Fruit fly (Drosophila melanogaster) whole organism, embryonic: Measurements from ENCODE around the gene 5-HT2B.

Source experiments
- Asciz ChIP-seq: fragments of 200-800 bp; sonication (Bioruptor generic); optimal IDR thresholded peaks from 2 replicates; lab custom pipeline; 2017; ENCODE audit warnings: missing biosample characterization, mild to moderate bottlenecking, missing genetic modification characterization, missing genetic modification reagents
- Blimp-1 ChIP-seq: fragments of 200-800 bp; sonication (Bioruptor generic); optimal IDR thresholded peaks from 3 replicates; lab custom pipeline; 2018; ENCODE audit warnings: missing biosample characterization, missing genetic modification characterization, mild to moderate bottlenecking, moderate library complexity, missing genetic modification reagents
- CG10209 ChIP-seq: fragments of 200-800 bp; sonication (Bioruptor generic); optimal IDR thresholded peaks from 3 replicates; lab custom pipeline; 2017; ENCODE audit warnings: missing biosample characterization, mild to moderate bottlenecking, missing genetic modification characterization, missing genetic modification reagents
- CG1024 ChIP-seq: fragments of 200-800 bp; sonication (Bioruptor generic); IDR thresholded peaks from 2 replicates; pipeline ENCODE4 v1.3.6; 2022; ENCODE audit warnings: missing biosample characterization, missing genetic modification characterization
- CG11456 ChIP-seq: fragments of 200-800 bp; sonication (Bioruptor generic); IDR thresholded peaks from 3 replicates; pipeline ENCODE4 v1.3.6; 2022; ENCODE audit warnings: missing biosample characterization, missing genetic modification characterization
- CG1233 ChIP-seq: fragments of 200-800 bp; sonication (Bioruptor generic); optimal IDR thresholded peaks from 4 replicates; lab custom pipeline; 2018; ENCODE audit warnings: missing biosample characterization, mild to moderate bottlenecking, missing genetic modification characterization
- CG13287 ChIP-seq: fragments of 200-800 bp; sonication (Bioruptor generic); IDR thresholded peaks from 2 replicates; pipeline ENCODE4 v1.3.6; 2022; ENCODE audit warnings: missing biosample characterization, missing genetic modification characterization; ENCODE audit not compliant: partially characterized antibody
- CG15696 ChIP-seq: fragments of 200-800 bp; sonication (Bioruptor generic); optimal IDR thresholded peaks from 2 replicates; lab custom pipeline; 2019; ENCODE audit warnings: missing biosample characterization, mild to moderate bottlenecking, missing genetic modification characterization, moderate library complexity
- CG1603 ChIP-seq: fragments of 200-800 bp; sonication (Bioruptor generic); optimal IDR thresholded peaks from 2 replicates; lab custom pipeline; 2019; ENCODE audit warnings: missing biosample characterization, mild to moderate bottlenecking, missing genetic modification characterization, moderate library complexity
- CG16779 ChIP-seq: fragments of 200-800 bp; sonication (Bioruptor generic); IDR thresholded peaks from 2 replicates; pipeline ENCODE4 v1.3.6; 2022; ENCODE audit warnings: missing biosample characterization, missing genetic modification characterization
- CG18619 ChIP-seq: fragments of 200-800 bp; sonication (Bioruptor generic); optimal IDR thresholded peaks from 3 replicates; lab custom pipeline; 2017; ENCODE audit warnings: missing biosample characterization, mild to moderate bottlenecking, missing genetic modification characterization
- CG31224 ChIP-seq: fragments of 200-800 bp; sonication (Bioruptor generic); IDR thresholded peaks from 2 replicates; pipeline ENCODE4 v1.3.6; 2022; ENCODE audit warnings: missing biosample characterization, missing genetic modification characterization
- CG31441 ChIP-seq: fragments of 200-800 bp; sonication (Bioruptor generic); IDR thresholded peaks from 2 replicates; pipeline ENCODE4 v1.3.6; 2022; ENCODE audit warnings: missing biosample characterization, missing genetic modification characterization
- CG7271 ChIP-seq: fragments of 200-800 bp; sonication (Bioruptor generic); optimal IDR thresholded peaks from 2 replicates; lab custom pipeline; 2018; ENCODE audit warnings: missing biosample characterization, mild to moderate bottlenecking, missing genetic modification characterization, moderate library complexity
- CG7556 ChIP-seq: fragments of 200-800 bp; sonication (Bioruptor generic); optimal IDR thresholded peaks from 2 replicates; lab custom pipeline; 2017; ENCODE audit warnings: missing biosample characterization, mild to moderate bottlenecking, missing genetic modification characterization
- CG9727 ChIP-seq: fragments of 200-800 bp; sonication (Bioruptor generic); optimal IDR thresholded peaks from 3 replicates; lab custom pipeline; 2017; ENCODE audit warnings: missing biosample characterization, mild to moderate bottlenecking, missing genetic modification characterization
- CG9876 ChIP-seq: fragments of 200-800 bp; sonication (Bioruptor generic); optimal IDR thresholded peaks from 2 replicates; lab custom pipeline; 2016; ENCODE audit warnings: missing biosample characterization, missing genetic modification characterization
- D19B ChIP-seq: fragments of 200-800 bp; sonication (Bioruptor generic); optimal IDR thresholded peaks from 2 replicates; lab custom pipeline; 2017; ENCODE audit warnings: missing biosample characterization, mild to moderate bottlenecking, missing genetic modification characterization
- Dad ChIP-seq: fragments of 200-800 bp; sonication (Bioruptor generic); optimal IDR thresholded peaks from 3 replicates; lab custom pipeline; 2016; ENCODE audit warnings: missing biosample characterization, missing genetic modification characterization
- Dfd ChIP-seq, 2 experiments: fragments of >200 bp; optimal IDR thresholded peaks; 2 replicates each; lab custom pipeline; 2017; ENCODE audit warnings: missing biosample characterization in 2 of 2, missing genetic modification characterization in 2 of 2
- Hand ChIP-seq: fragments of 200-800 bp; sonication (Bioruptor generic); optimal IDR thresholded peaks from 2 replicates; lab custom pipeline; 2017; ENCODE audit warnings: mild to moderate bottlenecking, missing biosample characterization, missing genetic modification reagents, missing genetic modification characterization
- HmgD ChIP-seq: fragments of 200-800 bp; sonication (Bioruptor generic); optimal IDR thresholded peaks from 3 replicates; lab custom pipeline; 2016; ENCODE audit warnings: missing biosample characterization, missing genetic modification characterization
- Hsf ChIP-seq: fragments of 200-800 bp; sonication (Bioruptor generic); optimal IDR thresholded peaks from 3 replicates; lab custom pipeline; 2016; ENCODE audit warnings: missing biosample characterization, missing genetic modification characterization
- Mes4 ChIP-seq: fragments of 200-800 bp; sonication (Bioruptor generic); optimal IDR thresholded peaks from 2 replicates; lab custom pipeline; 2016; ENCODE audit warnings: missing biosample characterization, missing genetic modification characterization
- Nf-YA ChIP-seq: fragments of 200-800 bp; sonication (Bioruptor generic); IDR thresholded peaks from 2 replicates; pipeline ENCODE4 v1.3.6; 2022; ENCODE audit warnings: missing biosample characterization, missing genetic modification characterization
- Poxn ChIP-seq: fragments of 200-800 bp; sonication (Bioruptor generic); IDR thresholded peaks from 2 replicates; pipeline ENCODE4 v1.3.6; 2022; ENCODE audit warnings: missing biosample characterization, missing genetic modification characterization
- Rfx ChIP-seq: fragments of 200-800 bp; sonication (Bioruptor generic); IDR thresholded peaks from 2 replicates; pipeline ENCODE4 v1.3.6; 2022; ENCODE audit warnings: missing biosample characterization, missing genetic modification characterization
- Side ChIP-seq: fragments of 200-800 bp; sonication (Bioruptor generic); optimal IDR thresholded peaks from 2 replicates; lab custom pipeline; 2016; ENCODE audit warnings: missing biosample characterization, missing genetic modification characterization
- Sin3A ChIP-seq: fragments of >200 bp; optimal IDR thresholded peaks from 2 replicates; lab custom pipeline; 2018
- Sry-δ ChIP-seq: fragments of 200-800 bp; sonication (Bioruptor generic); optimal IDR thresholded peaks from 2 replicates; lab custom pipeline; 2016; ENCODE audit warnings: missing biosample characterization, missing genetic modification characterization
- ac ChIP-seq: fragments of 200-800 bp; sonication (Bioruptor generic); optimal IDR thresholded peaks from 3 replicates; lab custom pipeline; 2017; ENCODE audit warnings: missing biosample characterization, mild to moderate bottlenecking, missing genetic modification characterization
- ash1 ChIP-seq: fragments of 200-800 bp; sonication (Bioruptor generic); optimal IDR thresholded peaks from 2 replicates; lab custom pipeline; 2018; ENCODE audit warnings: missing biosample characterization, mild to moderate bottlenecking, missing genetic modification characterization
- chn ChIP-seq: fragments of 200-800 bp; sonication (Bioruptor generic); optimal IDR thresholded peaks from 2 replicates; lab custom pipeline; 2016; ENCODE audit warnings: missing biosample characterization, missing genetic modification characterization
- fd102C ChIP-seq: fragments of 200-800 bp; sonication (Bioruptor generic); optimal IDR thresholded peaks from 2 replicates; lab custom pipeline; 2018; ENCODE audit warnings: missing biosample characterization, mild to moderate bottlenecking, missing genetic modification characterization, moderate library complexity
- gfzf ChIP-seq: fragments of 200-800 bp; sonication (Bioruptor generic); optimal IDR thresholded peaks from 2 replicates; lab custom pipeline; 2016; ENCODE audit warnings: missing biosample characterization, mild to moderate bottlenecking, missing genetic modification characterization, moderate library complexity
- jigr1 ChIP-seq: fragments of 200-800 bp; sonication (Bioruptor generic); IDR thresholded peaks from 3 replicates; pipeline ENCODE4 v1.3.6; 2022; ENCODE audit warnings: missing biosample characterization, missing genetic modification characterization
- jumu ChIP-seq: fragments of 200-800 bp; sonication (Bioruptor generic); optimal IDR thresholded peaks from 3 replicates; lab custom pipeline; 2016; ENCODE audit warnings: missing biosample characterization, missing genetic modification characterization
- lab ChIP-seq: fragments of 200-800 bp; sonication (Bioruptor generic); optimal IDR thresholded peaks from 3 replicates; lab custom pipeline; 2017; ENCODE audit warnings: missing biosample characterization, missing genetic modification characterization, mild to moderate bottlenecking, moderate library complexity, missing genetic modification reagents
- mirr ChIP-seq: fragments of 200-800 bp; sonication (Bioruptor generic); optimal IDR thresholded peaks from 3 replicates; lab custom pipeline; 2018; ENCODE audit warnings: missing biosample characterization, mild to moderate bottlenecking, missing genetic modification characterization
- pita ChIP-seq: fragments of 200-800 bp; sonication (Bioruptor generic); optimal IDR thresholded peaks from 2 replicates; lab custom pipeline; 2017; ENCODE audit warnings: missing biosample characterization, mild to moderate bottlenecking, missing genetic modification characterization
- ranshi ChIP-seq: fragments of 200-800 bp; sonication (Bioruptor generic); IDR thresholded peaks from 2 replicates; pipeline ENCODE4 v1.3.6; 2022; ENCODE audit warnings: missing biosample characterization, missing genetic modification characterization
- salm ChIP-seq: fragments of 200-800 bp; sonication (Bioruptor generic); optimal IDR thresholded peaks from 2 replicates; lab custom pipeline; 2018; ENCODE audit warnings: missing biosample characterization, mild to moderate bottlenecking, missing genetic modification characterization
- sc ChIP-seq, 3 experiments: fragments of >200 bp in 2 of 3; fragments of 200-800 bp in 1 of 3; sonication (Bioruptor generic) in 1 of 3; optimal IDR thresholded peaks; 2 replicates in 2 of 3; 3 replicates in 1 of 3; lab custom pipeline; 2017; ENCODE audit warnings: mild to moderate bottlenecking in 1 of 3, missing biosample characterization in 1 of 3, missing genetic modification characterization in 1 of 3, missing genetic modification reagents in 1 of 3
- slou ChIP-seq: fragments of 200-800 bp; sonication (Bioruptor generic); optimal IDR thresholded peaks from 3 replicates; lab custom pipeline; 2016; ENCODE audit warnings: missing biosample characterization, missing genetic modification characterization
- tap ChIP-seq: fragments of 200-800 bp; optimal IDR thresholded peaks from 3 replicates; lab custom pipeline; 2019; ENCODE audit warnings: missing biosample characterization, mild to moderate bottlenecking, missing genetic modification characterization, moderate library complexity
- trem ChIP-seq: fragments of 200-800 bp; optimal IDR thresholded peaks from 3 replicates; lab custom pipeline; 2019; ENCODE audit warnings: missing biosample characterization, mild to moderate bottlenecking, missing genetic modification characterization, moderate library complexity
- wek ChIP-seq: fragments of 200-800 bp; sonication (Bioruptor generic); optimal IDR thresholded peaks from 3 replicates; lab custom pipeline; 2018; ENCODE audit warnings: missing biosample characterization, mild to moderate bottlenecking, missing genetic modification characterization, moderate library complexity
- z ChIP-seq: fragments of 200-800 bp; sonication (Bioruptor generic); IDR thresholded peaks from 3 replicates; pipeline ENCODE4 v1.3.6; 2022; ENCODE audit warnings: missing biosample characterization, missing genetic modification characterization
- zfh2 ChIP-seq: fragments of 200-800 bp; sonication (Bioruptor generic); optimal IDR thresholded peaks from 2 replicates; lab custom pipeline; 2016; ENCODE audit warnings: missing biosample characterization, missing genetic modification characterization

Gene 5-HT2B

dm6 chr3R:8659200-8659897 is 81.3 kb downstream of the 5-HT2B start (continued):
- TF ChIP-seq CG1603, result peak; percentile 45
- TF ChIP-seq tap (tag; lab: Kevin White, UChicago), result peak; percentile 24
- TF ChIP-seq z (GFP tag; lab: Robert Waterston, UW), result no peak
- peak; percentile 17 for TF ChIP-seq ash1 (GFP tag; lab: Kevin White, UChicago)
- TF ChIP-seq CG15696 (tag; lab: Kevin White, UChicago), result peak; percentile 33
- TF ChIP-seq Rfx (GFP tag; lab: Robert Waterston, UW), result peak; percentile 72
- peak; percentile 11 for TF ChIP-seq Sry-δ
- TF ChIP-seq wek, result peak; percentile 34
- TF ChIP-seq Hsf (GFP tag; lab: Kevin White, UChicago), result peak; percentile 61
- peak; percentile 59 for TF ChIP-seq CG9727
- TF ChIP-seq CG7271 (tag; lab: Kevin White, UChicago), result no peak
- TF ChIP-seq Dad (GFP tag; lab: Kevin White, UChicago), result no peak
- peak; percentile 28 for TF ChIP-seq chn (GFP tag; lab: Kevin White, UChicago)
- no peak for TF ChIP-seq salm (tag; lab: Kevin White, UChicago)
- TF ChIP-seq CG16779 (GFP tag; lab: Robert Waterston, UW), result 0 out of 2 replicates have a peak, but pooled peaks have one; percentile 61
- peak; percentile 34 for TF ChIP-seq D19B (GFP tag; lab: Kevin White, UChicago)
- no peak for TF ChIP-seq CG1024
- no peak; the same call in 1 of the 2 replicates for TF ChIP-seq CG13287
- TF ChIP-seq CG18619 (GFP tag; lab: Kevin White, UChicago), result peak; percentile 50
- TF ChIP-seq gfzf (GFP tag; lab: Kevin White, UChicago), result no peak
- peak; percentile 40; the same call in 1 of the 2 replicates for TF ChIP-seq Nf-YA (GFP tag; lab: Robert Waterston, UW)
- TF ChIP-seq CG31224 (GFP tag; lab: Robert Waterston, UW), result peak; percentile 36; the same call in 1 of the 2 replicates
- no peak for TF ChIP-seq ac (GFP tag; lab: Kevin White, UChicago)
- TF ChIP-seq jigr1 (GFP tag; lab: Robert Waterston, UW), result no peak
- no peak for TF ChIP-seq sc (optimal IDR thresholded peaks at IDR 0.05; lab: Kevin White, UChicago)
- TF ChIP-seq sc (GFP tag; optimal IDR thresholded peaks at IDR 0.05; lab: Kevin White, UChicago), result no peak
- no peak for TF ChIP-seq Sin3A (lab: Kevin White, UChicago)
- peak; percentile 45 for TF ChIP-seq Blimp-1 (GFP tag; lab: Kevin White, UChicago)
- peak; percentile 53 for TF ChIP-seq CG10209 (GFP tag; lab: Kevin White, UChicago)
- TF ChIP-seq mirr (GFP tag; lab: Kevin White, UChicago), result peak; percentile 70
- TF ChIP-seq CG31441 (GFP tag; lab: Robert Waterston, UW), result peak; percentile 58; the same call in 1 of the 2 replicates
- TF ChIP-seq jumu (GFP tag; lab: Kevin White, UChicago), result peak; percentile 26
- peak; percentile 21 for TF ChIP-seq Hand (GFP tag; lab: Kevin White, UChicago)
- no peak for TF ChIP-seq Mes4 (GFP tag; lab: Kevin White, UChicago)
- no peak for TF ChIP-seq trem (tag; lab: Kevin White, UChicago)
- TF ChIP-seq Side, result peak; percentile 31
- TF ChIP-seq Dfd (GFP tag; optimal IDR thresholded peaks at IDR 0.05; lab: Kevin White, UChicago), result no peak
- TF ChIP-seq Asciz (GFP tag; lab: Kevin White, UChicago), result peak; percentile 25
- TF ChIP-seq fd102C (GFP tag; lab: Kevin White, UChicago), result no peak
- peak; percentile 32 for TF ChIP-seq slou (GFP tag; lab: Kevin White, UChicago)
- TF ChIP-seq lab (GFP tag; lab: Kevin White, UChicago), result peak; percentile 78
- peak; percentile 33 for TF ChIP-seq zfh2 (GFP tag; lab: Kevin White, UChicago)
- TF ChIP-seq HmgD, result peak; percentile 1
- TF ChIP-seq CG9876, result no peak
- TF ChIP-seq CG7556, result peak; percentile 59
- peak; percentile 4; the same call in 1 of the 3 replicates for TF ChIP-seq CG11456 (GFP tag; lab: Robert Waterston, UW)
- TF ChIP-seq pita (GFP tag; lab: Kevin White, UChicago), result no peak
- TF ChIP-seq CG1233 (GFP tag; lab: Kevin White, UChicago), result peak; percentile 53
- 0 out of 2 replicates have a peak, but pooled peaks have one; percentile 9 for TF ChIP-seq ranshi (GFP tag; lab: Robert Waterston, UW)
- no peak for TF ChIP-seq Poxn (GFP tag; lab: Robert Waterston, UW)
